Worm (Caenorhabditis elegans) whole organism, L4 larva: ENCODE data around the gene C49H3.12.

ENCODE experiments used
- aly-2 ChIP-seq: sonication (generic microtip); optimal IDR thresholded peaks from 2 replicates; lab custom pipeline; 2018; ENCODE audit warnings: missing biosample characterization, missing genetic modification characterization
- dmd-9 ChIP-seq: fragments of 200-800 bp; sonication (Bioruptor generic); IDR thresholded peaks from 2 replicates; pipeline ENCODE4 v1.3.6; 2022; ENCODE audit warnings: missing genetic modification reagents, missing genetic modification characterization, missing compliant biosample characterization
- nhr-237 ChIP-seq: sonication (generic microtip); optimal IDR thresholded peaks from 2 replicates; lab custom pipeline; 2017; ENCODE audit warnings: missing biosample characterization, missing genetic modification characterization
- nhr-25 ChIP-seq: sonication (generic microtip); optimal IDR thresholded peaks from 2 replicates; lab custom pipeline; 2017; ENCODE audit warnings: missing genetic modification characterization, mild to moderate bottlenecking, missing compliant biosample characterization, antibody characterized with exemption, moderate library complexity, borderline replicate concordance; ENCODE audit not compliant: insufficient read depth
- nhr-77 ChIP-seq: fragments of 150-350 bp; optimal IDR thresholded peaks from 2 replicates; lab custom pipeline; 2014; ENCODE audit warnings: missing biosample characterization, missing genetic modification characterization
- zag-1 ChIP-seq: fragments of 150-350 bp; optimal IDR thresholded peaks from 2 replicates; lab custom pipeline; 2014; ENCODE audit warnings: missing biosample characterization, missing genetic modification characterization
- ztf-11 ChIP-seq: fragments of 150-350 bp; optimal IDR thresholded peaks from 2 replicates; lab custom pipeline; 2014; ENCODE audit warnings: missing biosample characterization, missing genetic modification characterization

ce11 chrIV:7933733-7934132 is 6.6 kb upstream of the C49H3.12 start, which contains the start of gene bbs-2:
- TF ChIP-seq ztf-11 (tag; lab: Kevin White, UChicago), result no peak
- TF ChIP-seq nhr-25 (tag; lab: Kevin White, UChicago), result no peak
- TF ChIP-seq nhr-77 (tag; lab: Kevin White, UChicago), result no peak
- no peak for TF ChIP-seq zag-1 (tag; lab: Kevin White, UChicago)
- no peak for TF ChIP-seq nhr-237 (tag; lab: Kevin White, UChicago)
- no peak for TF ChIP-seq aly-2 (tag; lab: Kevin White, UChicago)
- no peak for TF ChIP-seq dmd-9 (GFP tag; lab: Robert Waterston, UW)
